Worm (Caenorhabditis elegans) whole organism, L2 larva: ENCODE data around the gene cacn-1.

Source experiments
- C34F6.9 ChIP-seq: fragments of 150-350 bp; optimal IDR thresholded peaks from 2 replicates; lab custom pipeline; 2014; ENCODE audit warnings: missing biosample characterization, missing genetic modification characterization
- R02D3.7 ChIP-seq: fragments of 150-350 bp; optimal IDR thresholded peaks from 2 replicates; lab custom pipeline; 2014; ENCODE audit warnings: missing biosample characterization, missing genetic modification characterization
- alr-1 ChIP-seq: fragments of 150-350 bp; optimal IDR thresholded peaks from 2 replicates; lab custom pipeline; 2014; ENCODE audit warnings: missing biosample characterization, missing genetic modification characterization
- aly-2 ChIP-seq: fragments of 150-350 bp; optimal IDR thresholded peaks from 2 replicates; lab custom pipeline; 2014; ENCODE audit warnings: missing biosample characterization, missing genetic modification characterization
- blmp-1 ChIP-seq: sonication (generic microtip); optimal IDR thresholded peaks from 2 replicates; lab custom pipeline; 2017; ENCODE audit warnings: missing genetic modification characterization, mild to moderate bottlenecking, missing compliant biosample characterization, antibody characterized with exemption, moderate library complexity; ENCODE audit not compliant: insufficient read depth
- ceh-16 ChIP-seq: fragments of 150-350 bp; optimal IDR thresholded peaks from 2 replicates; lab custom pipeline; 2014; ENCODE audit warnings: missing biosample characterization, missing genetic modification characterization
- ceh-82 ChIP-seq: fragments of 150-350 bp; optimal IDR thresholded peaks from 2 replicates; lab custom pipeline; 2014; ENCODE audit warnings: missing biosample characterization, missing genetic modification characterization
- crh-2 ChIP-seq: sonication (generic microtip); optimal IDR thresholded peaks from 2 replicates; lab custom pipeline; 2017; ENCODE audit warnings: missing biosample characterization, missing genetic modification characterization
- dmd-4 ChIP-seq: sonication (generic microtip); optimal IDR thresholded peaks from 2 replicates; lab custom pipeline; 2017; ENCODE audit warnings: missing biosample characterization, missing genetic modification characterization
- egl-27 ChIP-seq: sonication (generic microtip); optimal IDR thresholded peaks from 3 replicates; lab custom pipeline; 2017; ENCODE audit warnings: missing biosample characterization, missing genetic modification reagents, missing genetic modification characterization
- fos-1 ChIP-seq: fragments of 150-350 bp; optimal IDR thresholded peaks from 2 replicates; lab custom pipeline; 2014; ENCODE audit warnings: missing biosample characterization, missing genetic modification characterization
- lin-11 ChIP-seq: fragments of 150-350 bp; sonication (generic microtip); optimal IDR thresholded peaks from 2 replicates; lab custom pipeline; 2014; ENCODE audit warnings: missing biosample characterization, missing genetic modification characterization, inconsistent platforms, mixed read lengths
- lin-13 ChIP-seq: fragments of 150-350 bp; optimal IDR thresholded peaks from 2 replicates; lab custom pipeline; 2014; ENCODE audit warnings: missing biosample characterization, missing genetic modification reagents, missing genetic modification characterization
- lin-39 ChIP-seq: fragments of 150-350 bp; optimal IDR thresholded peaks from 2 replicates; lab custom pipeline; 2014; ENCODE audit warnings: missing biosample characterization, missing genetic modification reagents, missing genetic modification characterization
- lsy-2 ChIP-seq, 2 experiments: fragments of 150-350 bp in 1 of 2; sonication (generic microtip) in 1 of 2; optimal IDR thresholded peaks; 2 replicates each; lab custom pipeline; 2014 to 2017; ENCODE audit warnings: missing biosample characterization in 2 of 2, missing genetic modification characterization in 2 of 2
- mab-5 ChIP-seq: fragments of 150-350 bp; optimal IDR thresholded peaks from 2 replicates; lab custom pipeline; 2014; ENCODE audit warnings: missing biosample characterization, missing genetic modification characterization
- nhr-10 ChIP-seq: sonication (generic microtip); optimal IDR thresholded peaks from 2 replicates; lab custom pipeline; 2017; ENCODE audit warnings: missing biosample characterization, missing genetic modification characterization
- nhr-12 ChIP-seq: fragments of 150-350 bp; optimal IDR thresholded peaks from 2 replicates; lab custom pipeline; 2014; ENCODE audit warnings: missing biosample characterization, missing genetic modification characterization
- nhr-129 ChIP-seq: fragments of 150-350 bp; optimal IDR thresholded peaks from 2 replicates; lab custom pipeline; 2014; ENCODE audit warnings: missing biosample characterization, missing genetic modification characterization
- nhr-237 ChIP-seq: fragments of 150-350 bp; optimal IDR thresholded peaks from 2 replicates; lab custom pipeline; 2014; ENCODE audit warnings: missing biosample characterization, missing genetic modification characterization
- nhr-25 ChIP-seq: fragments of 150-350 bp; sonication (generic microtip); optimal IDR thresholded peaks from 3 replicates; lab custom pipeline; 2014; ENCODE audit warnings: missing biosample characterization, missing genetic modification characterization
- nhr-6 ChIP-seq: fragments of 150-350 bp; optimal IDR thresholded peaks from 2 replicates; lab custom pipeline; 2014; ENCODE audit warnings: missing biosample characterization, missing genetic modification characterization
- sma-3 ChIP-seq: sonication (generic microtip); optimal IDR thresholded peaks from 2 replicates; lab custom pipeline; 2016; ENCODE audit warnings: missing genetic modification reagents, missing genetic modification characterization, missing compliant biosample characterization
- unc-55 ChIP-seq: fragments of 150-350 bp; sonication (generic microtip); optimal IDR thresholded peaks from 3 replicates; lab custom pipeline; 2014; ENCODE audit warnings: missing biosample characterization, missing genetic modification reagents, missing genetic modification characterization
- zag-1 ChIP-seq: fragments of 150-350 bp; optimal IDR thresholded peaks from 2 replicates; lab custom pipeline; 2014; ENCODE audit warnings: missing biosample characterization, missing genetic modification characterization
- ztf-4 ChIP-seq: fragments of 150-350 bp; optimal IDR thresholded peaks from 2 replicates; lab custom pipeline; 2014; ENCODE audit warnings: missing biosample characterization, missing genetic modification characterization

Gene cacn-1

ce11 chrII:14091182-14091581, 50.8 kb downstream of the cacn-1 start:
- TF ChIP-seq nhr-10 = no peak
- TF ChIP-seq zag-1 (tag; lab: Kevin White, UChicago) = no peak
- TF ChIP-seq ceh-16 (tag; lab: Kevin White, UChicago) = no peak
- no peak for TF ChIP-seq lin-11
- no peak for TF ChIP-seq mab-5 (tag; lab: Kevin White, UChicago)

- TF ChIP-seq crh-2 (tag; lab: Kevin White, UChicago) (no peak), nhr-129 (tag; lab: Kevin White, UChicago) (no peak), sma-3 (GFP tag; lab: Kevin White, UChicago) (no peak), nhr-10 (no peak), lsy-2 (tag; optimal IDR thresholded peaks at IDR 0.05; lab: Kevin White, UChicago) (no peak), nhr-25 (tag; lab: Kevin White, UChicago) (no peak), aly-2 (tag; lab: Kevin White, UChicago) (no peak), R02D3.7 (tag; lab: Kevin White, UChicago) (no peak)
Observed at ce11 chrII:14089796-14090372, 52.1 kb downstream of the cacn-1 start.

- TF ChIP-seq lin-39 (tag; lab: Kevin White, UChicago) (no peak), lsy-2 (tag; optimal IDR thresholded peaks at IDR 0.05; lab: Kevin White, UChicago) (no peak), unc-55 (GFP tag; lab: Kevin White, UChicago) (no peak), nhr-237 (tag; lab: Kevin White, UChicago) (no peak), mab-5 (tag; lab: Kevin White, UChicago) (no peak), nhr-12 (tag; lab: Kevin White, UChicago) (no peak), zag-1 (tag; lab: Kevin White, UChicago) (no peak), nhr-10 (no peak), ceh-82 (tag; lab: Kevin White, UChicago) (no peak), R02D3.7 (tag; lab: Kevin White, UChicago) (no peak), C34F6.9 (tag; lab: Kevin White, UChicago) (no peak), blmp-1 (tag; lab: Kevin White, UChicago) (no peak), lin-13 (GFP tag; lab: Kevin White, UChicago) (no peak), ztf-4 (tag; lab: Kevin White, UChicago) (no peak), egl-27 (tag; lab: Kevin White, UChicago) (no peak), fos-1 (tag; lab: Kevin White, UChicago) (no peak), nhr-6 (tag; lab: Kevin White, UChicago) (no peak), alr-1 (tag; lab: Kevin White, UChicago) (no peak), dmd-4 (no peak)
Observed at ce11 chrII:14086931-14087330, 55.0 kb downstream of the cacn-1 start.
